Worm (Caenorhabditis elegans): Measurements from ENCODE around the gene Y53F4B.1.
A peak's percentile ranks its signal among the peaks of the same experiment; 100 is the strongest.

Gene Y53F4B.1

ce11 chrII:15004538-15004937 lies 46.5 kb upstream of the Y53F4B.1 start (continued):
- TF ChIP-seq dpff-1 (tag; optimal IDR thresholded peaks at IDR 0.05) (peak; percentile 16), die-1 (tag; optimal IDR thresholded peaks at IDR 0.05) (peak; percentile 51), ama-1 (optimal IDR thresholded peaks at IDR 0.05) (no peak), ama-1 (GFP tag; optimal IDR thresholded peaks at IDR 0.05) (peak in 1 of 2 experiments; percentile 79), fkh-3 (tag; optimal IDR thresholded peaks at IDR 0.05) (no peak), ZK185.1 (tag; optimal IDR thresholded peaks at IDR 0.05; ENCODE audit: poor library complexity, severe bottlenecking) (no peak), hsf-1 (GFP tag; IDR thresholded peaks at IDR 0.05) (peak; percentile 87), mel-28 (tag; optimal IDR thresholded peaks at IDR 0.05; ENCODE audit: borderline replicate concordance) (no peak), athp-1 (tag; optimal IDR thresholded peaks at IDR 0.05) (peak; percentile 76), rec-8 (tag; optimal IDR thresholded peaks at IDR 0.05) (no peak), C17E4.6 (GFP tag; IDR thresholded peaks at IDR 0.05) (peak; percentile 83), let-526 (GFP tag; IDR thresholded peaks at IDR 0.05) (no peak), ceh-100 (GFP tag; IDR thresholded peaks at IDR 0.05) (peak; percentile 44), sdz-38 (tag; optimal IDR thresholded peaks at IDR 0.05) (no peak), attf-5 (GFP tag; optimal IDR thresholded peaks at IDR 0.05) (peak; percentile 44), ekl-4 (GFP tag; IDR thresholded peaks at IDR 0.05) (peak; percentile 81), aptf-3 (GFP tag; IDR thresholded peaks at IDR 0.05) (peak; percentile 80; the same call in 1 of the 2 replicates), hrde-1 (tag; optimal IDR thresholded peaks at IDR 0.05; ENCODE audit: borderline replicate concordance) (peak; percentile 93), B0336.3 (GFP tag; IDR thresholded peaks at IDR 0.05) (peak; percentile 93), let-607 (tag; optimal IDR thresholded peaks at IDR 0.05) (no peak), chd-7 (tag; optimal IDR thresholded peaks at IDR 0.05) (peak; percentile 57), unc-130 (GFP tag; optimal IDR thresholded peaks at IDR 0.05) (peak; percentile 78), ztf-28 (GFP tag; IDR thresholded peaks at IDR 0.05) (no peak), ceh-91 (GFP tag; IDR thresholded peaks at IDR 0.05) (peak; percentile 79), hmg-1.2 (GFP tag; IDR thresholded peaks at IDR 0.05) (peak; percentile 56; the same call in 1 of the 2 replicates), nfyb-1 (GFP tag; IDR thresholded peaks at IDR 0.05) (peak; percentile 75), ztf-25 (GFP tag; IDR thresholded peaks at IDR 0.05) (peak; percentile 77; the same call in 1 of the 2 replicates), ccch-3 (GFP tag; optimal IDR thresholded peaks at IDR 0.05) (no peak), hmg-20 (GFP tag; IDR thresholded peaks at IDR 0.05) (no peak), Y95B8A.8 (GFP tag; IDR thresholded peaks at IDR 0.05) (peak; percentile 65), tbp1 (GFP tag; optimal IDR thresholded peaks at IDR 0.05) (peak; percentile 49), lin-40 (tag; optimal IDR thresholded peaks at IDR 0.05) (no peak), attf-6 (GFP tag; IDR thresholded peaks at IDR 0.05) (peak; percentile 54), aptf-2 (GFP tag; conservative IDR thresholded peaks at IDR 0.05) (0 out of 2 replicates have a peak, but pooled peaks have one; percentile 15), F49E8.2 (tag; optimal IDR thresholded peaks at IDR 0.05; ENCODE audit: insufficient read depth) (peak; percentile 70), tlf-1 (GFP tag; optimal IDR thresholded peaks at IDR 0.05) (peak; percentile 4), F39B2.1 (GFP tag; IDR thresholded peaks at IDR 0.05) (peak; percentile 84; the same call in 1 of the 2 replicates), akir-1 (GFP tag; optimal IDR thresholded peaks at IDR 0.05) (no peak), pha-4 (tag; optimal IDR thresholded peaks at IDR 0.05) (no peak), snpc-3.4 (tag; optimal IDR thresholded peaks at IDR 0.05) (peak; percentile 20), egl-18 (GFP tag; IDR thresholded peaks at IDR 0.05) (no peak), bed-1 (GFP tag; IDR thresholded peaks at IDR 0.05) (0 out of 2 replicates have a peak, but pooled peaks have one; percentile 25), dox-1 (GFP tag; IDR thresholded peaks at IDR 0.05) (peak; percentile 42; the same call in 1 of the 2 replicates), lin-35 (GFP tag; optimal IDR thresholded peaks at IDR 0.05) (peak in 1 of 3 experiments; percentile 26), lin-26 (GFP tag; IDR thresholded peaks at IDR 0.05) (peak; percentile 72), xnd-1 (tag; optimal IDR thresholded peaks at IDR 0.05) (peak; percentile 50), F55B11.4 (tag; optimal IDR thresholded peaks at IDR 0.05; ENCODE audit: borderline replicate concordance, insufficient read depth) (no peak), ceh-40 (GFP tag; IDR thresholded peaks at IDR 0.05) (no peak)

All from whole organism, young adult.